Worm (Caenorhabditis elegans) whole organism, late embryonic: ENCODE results near the gene F46H5.2.

Experiments
- C38D4.7 ChIP-seq: fragments of 200-800 bp; sonication (Bioruptor generic); optimal IDR thresholded peaks from 2 replicates; lab custom pipeline; 2018; ENCODE audit warnings: mild to moderate bottlenecking, missing genetic modification characterization, moderate library complexity, missing compliant biosample characterization
- F13H6.1 ChIP-seq: sonication (generic microtip); optimal IDR thresholded peaks from 2 replicates; lab custom pipeline; 2016; ENCODE audit warnings: missing genetic modification characterization, missing compliant biosample characterization
- ahr-1 ChIP-seq: sonication (generic microtip); optimal IDR thresholded peaks from 2 replicates; lab custom pipeline; 2016; ENCODE audit warnings: missing genetic modification characterization, missing compliant biosample characterization
- dve-1 ChIP-seq: sonication (generic microtip); optimal IDR thresholded peaks from 2 replicates; lab custom pipeline; 2017; ENCODE audit warnings: antibody characterized with exemption, mild to moderate bottlenecking, missing genetic modification characterization, missing compliant biosample characterization
- fkh-10 ChIP-seq: fragments of 150-350 bp; optimal IDR thresholded peaks from 2 replicates; lab custom pipeline; 2014; ENCODE audit warnings: missing biosample characterization, missing genetic modification reagents, missing genetic modification characterization
- nhr-232 ChIP-seq: sonication (generic microtip); optimal IDR thresholded peaks from 2 replicates; lab custom pipeline; 2016; ENCODE audit warnings: missing genetic modification characterization, missing compliant biosample characterization
- unc-86 ChIP-seq: sonication (generic microtip); optimal IDR thresholded peaks from 2 replicates; lab custom pipeline; 2016; ENCODE audit warnings: missing genetic modification characterization, missing compliant biosample characterization

DNA sequence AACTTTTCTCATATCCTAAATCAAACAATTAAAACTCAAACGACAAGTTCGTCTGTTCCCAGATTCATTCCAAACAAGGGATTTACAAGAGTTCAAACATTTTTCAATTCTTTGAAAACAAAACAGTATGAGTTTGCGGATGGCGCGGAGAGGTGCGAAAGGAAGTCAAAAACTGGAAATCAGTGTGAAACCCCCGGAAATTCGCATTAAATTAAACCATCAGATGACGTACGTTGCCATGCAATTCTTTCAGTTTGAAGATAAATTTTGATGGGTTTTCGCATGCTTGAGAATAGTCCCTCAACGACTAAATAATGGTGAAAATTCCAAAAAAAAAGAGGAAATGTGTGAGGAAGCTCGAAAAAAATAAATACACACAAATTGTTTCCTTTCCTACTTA, 36.1 kb upstream of the F46H5.2 start:
- TF ChIP-seq fkh-10 (GFP tag; lab: Kevin White, UChicago) (no peak), F13H6.1 (tag; lab: Kevin White, UChicago) (no peak), unc-86 (no peak), ahr-1 (tag; lab: Kevin White, UChicago) (no peak), C38D4.7 (GFP tag; lab: Kevin White, UChicago) (no peak), nhr-232 (tag; lab: Kevin White, UChicago) (no peak), dve-1 (tag; lab: Kevin White, UChicago) (no peak)
